Worm (Caenorhabditis elegans) whole organism, L2 larva: ENCODE data around the gene EGAP9.3.

Experiments used
- mbf-1 ChIP-seq: sonication (generic microtip); optimal IDR thresholded peaks from 2 replicates; lab custom pipeline; 2017; ENCODE audit warnings: missing biosample characterization, missing genetic modification characterization
- nhr-12 ChIP-seq: fragments of 150-350 bp; optimal IDR thresholded peaks from 2 replicates; lab custom pipeline; 2014; ENCODE audit warnings: missing biosample characterization, missing genetic modification characterization
- peb-1 ChIP-seq: fragments of 150-350 bp; optimal IDR thresholded peaks from 2 replicates; lab custom pipeline; 2014; ENCODE audit warnings: missing biosample characterization, missing genetic modification characterization

DNA sequence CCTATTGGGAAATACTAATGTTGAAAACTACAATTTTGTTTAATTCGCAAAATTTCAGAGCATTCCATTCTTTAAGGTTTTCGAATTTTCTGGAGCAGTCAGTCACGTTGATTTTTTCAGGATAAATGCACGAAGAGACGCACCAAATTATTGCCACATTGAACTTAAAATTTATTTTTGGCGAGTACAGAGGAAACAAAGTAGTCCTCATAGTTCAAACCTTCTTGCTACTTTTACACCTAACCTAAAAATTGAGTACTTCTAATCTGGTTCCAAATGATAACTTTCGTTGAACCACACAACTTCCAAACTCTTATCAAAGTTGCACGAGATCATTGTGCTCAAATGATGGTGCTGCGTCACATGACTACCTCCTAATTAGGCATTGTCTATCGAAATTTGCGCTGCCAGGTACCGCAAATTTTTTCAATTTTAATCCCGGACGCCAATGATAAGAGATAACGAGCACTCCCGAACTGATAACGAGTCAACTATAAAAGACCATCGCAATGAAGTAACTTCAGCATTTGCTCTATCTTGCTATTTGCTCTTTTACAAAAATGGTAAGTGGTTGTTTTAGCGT is 34.3 kb upstream of the EGAP9.3 start, which contains the start of gene cpr-4:
- TF ChIP-seq peb-1 = no peak
- TF ChIP-seq nhr-12 (tag; lab: Kevin White, UChicago) = no peak
- no peak for TF ChIP-seq mbf-1
